Worm (Caenorhabditis elegans) whole organism, L4 larva: Measurements from ENCODE around the gene crld-1.

Source experiments
- D1046.2 ChIP-seq: fragments of 200-800 bp; sonication (Bioruptor generic); IDR thresholded peaks from 2 replicates; pipeline ENCODE4 v1.3.6; 2022; ENCODE audit warnings: missing genetic modification characterization, missing compliant biosample characterization
- aly-2 ChIP-seq: sonication (generic microtip); optimal IDR thresholded peaks from 2 replicates; lab custom pipeline; 2018; ENCODE audit warnings: missing biosample characterization, missing genetic modification characterization
- ceh-82 ChIP-seq: sonication (generic microtip); optimal IDR thresholded peaks from 2 replicates; lab custom pipeline; 2017; ENCODE audit warnings: missing biosample characterization, missing genetic modification characterization
- egl-27 ChIP-seq: sonication (generic microtip); optimal IDR thresholded peaks from 3 replicates; lab custom pipeline; 2017; ENCODE audit warnings: missing biosample characterization, missing genetic modification reagents, missing genetic modification characterization
- lin-39 ChIP-seq: fragments of 150-350 bp; optimal IDR thresholded peaks from 2 replicates; lab custom pipeline; 2014; ENCODE audit warnings: missing biosample characterization, missing genetic modification reagents, missing genetic modification characterization
- nhr-28 ChIP-seq: fragments of 150-350 bp; optimal IDR thresholded peaks from 2 replicates; lab custom pipeline; 2014; ENCODE audit warnings: missing biosample characterization, missing genetic modification characterization
- nhr-77 ChIP-seq: fragments of 150-350 bp; optimal IDR thresholded peaks from 2 replicates; lab custom pipeline; 2014; ENCODE audit warnings: missing biosample characterization, missing genetic modification characterization
- tra-1 ChIP-seq: fragments of 200-800 bp; sonication (Bioruptor generic); IDR thresholded peaks from 2 replicates; pipeline ENCODE4 v1.3.6; 2022; ENCODE audit warnings: missing genetic modification reagents, missing genetic modification characterization, missing compliant biosample characterization
- ztf-11 ChIP-seq: fragments of 150-350 bp; optimal IDR thresholded peaks from 2 replicates; lab custom pipeline; 2014; ENCODE audit warnings: missing biosample characterization, missing genetic modification characterization

ce11 chrIV:13112982-13113381 lies 41.3 kb downstream of the crld-1 start, which contains the start of gene best-2:
- TF ChIP-seq nhr-28 (tag; lab: Kevin White, UChicago) (no peak), lin-39 (tag; lab: Kevin White, UChicago) (no peak), nhr-77 (tag; lab: Kevin White, UChicago) (no peak), egl-27 (no peak), aly-2 (tag; lab: Kevin White, UChicago) (no peak), D1046.2 (no peak), ceh-82 (tag; lab: Kevin White, UChicago) (no peak), tra-1 (GFP tag; lab: Robert Waterston, UW) (no peak), ztf-11 (no peak)
